Worm (Caenorhabditis elegans): ENCODE results near the gene nep-1.

ce11 chrII:11619895-11620439 lies 37.0 kb downstream of the nep-1 start:
- TF ChIP-seq him-1 (tag; optimal IDR thresholded peaks at IDR 0.05) (peak; percentile 71), dao-5 (tag; optimal IDR thresholded peaks at IDR 0.05) (peak; percentile 53)
